Worm (Caenorhabditis elegans) whole organism, early embryonic: ENCODE data around the gene C18A3.7.

Experiments
- ama-1 ChIP-seq: fragments of 150-350 bp; optimal IDR thresholded peaks from 2 replicates; lab custom pipeline; 2014
- ceh-36 ChIP-seq: sonication (generic microtip); optimal IDR thresholded peaks from 2 replicates; lab custom pipeline; 2016; ENCODE audit warnings: missing genetic modification characterization, inconsistent platforms, missing compliant biosample characterization
- ets-7 ChIP-seq: sonication (generic microtip); optimal IDR thresholded peaks from 2 replicates; lab custom pipeline; 2016; ENCODE audit warnings: missing genotype, missing genetic modification characterization, missing compliant biosample characterization
- hmbx-1 ChIP-seq: sonication (generic microtip); optimal IDR thresholded peaks from 2 replicates; lab custom pipeline; 2016; ENCODE audit warnings: mild to moderate bottlenecking, missing genetic modification characterization, missing compliant biosample characterization
- hnd-1 ChIP-seq: sonication (generic microtip); optimal IDR thresholded peaks from 2 replicates; lab custom pipeline; 2016; ENCODE audit warnings: missing genetic modification characterization, missing compliant biosample characterization
- scrt-1 ChIP-seq: fragments of 200-800 bp; sonication (Bioruptor generic); IDR thresholded peaks from 2 replicates; pipeline ENCODE4 v1.3.6; 2022; ENCODE audit warnings: missing genetic modification characterization, missing compliant biosample characterization
- sea-1 ChIP-seq: fragments of 200-800 bp; sonication (Bioruptor generic); conservative IDR thresholded peaks from 2 replicates; pipeline ENCODE4 v1.3.6; 2022; ENCODE audit warnings: missing genetic modification characterization, missing compliant biosample characterization
- tbx-37 ChIP-seq: fragments of 200-800 bp; sonication (Bioruptor generic); conservative IDR thresholded peaks from 2 replicates; pipeline ENCODE4 v1.3.6; 2022; ENCODE audit warnings: missing genetic modification reagents, missing genetic modification characterization, missing compliant biosample characterization

- TF ChIP-seq hnd-1 (no peak), sea-1 (GFP tag; lab: Robert Waterston, UW) (no peak), hmbx-1 (tag; lab: Kevin White, UChicago) (no peak), ama-1 (lab: Kevin White, UChicago) (no peak), scrt-1 (GFP tag; lab: Robert Waterston, UW) (no peak), ets-7 (no peak), tbx-37 (GFP tag; lab: Robert Waterston, UW) (no peak), ceh-36 (no peak)
These were observed 49.6 kb upstream of the C18A3.7 start for ce11 chrII:5779866-5780265.
